Worm (Caenorhabditis elegans) whole organism, young adult: ENCODE data around the gene Y54G2A.49.
A peak's percentile ranks its signal among the peaks of the same experiment; 100 is the strongest.

ENCODE experiments used
- D2030.7 ChIP-seq: fragments of 200-800 bp; sonication (Bioruptor generic); IDR thresholded peaks from 2 replicates; pipeline ENCODE4 v1.3.6; 2022; ENCODE audit warnings: missing genetic modification reagents, missing genetic modification characterization, missing compliant biosample characterization
- F37B4.10 ChIP-seq: fragments of 200-800 bp; sonication (Bioruptor generic); IDR thresholded peaks from 2 replicates; pipeline ENCODE4 v1.3.6; 2022; ENCODE audit warnings: missing genetic modification characterization, missing compliant biosample characterization
- F49E8.2 ChIP-seq: sonication (generic microtip); optimal IDR thresholded peaks from 3 replicates; lab custom pipeline; 2017; ENCODE audit warnings: missing genetic modification characterization, mild to moderate bottlenecking, missing compliant biosample characterization, antibody characterized with exemption, moderate library complexity; ENCODE audit not compliant: insufficient read depth
- K11D2.4 ChIP-seq: fragments of 200-800 bp; sonication (Bioruptor generic); IDR thresholded peaks from 2 replicates; pipeline ENCODE4 v1.3.6; 2022; ENCODE audit warnings: missing genetic modification reagents, missing genetic modification characterization, missing compliant biosample characterization
- Y53G8AR.9 ChIP-seq: fragments of 200-800 bp; sonication (Bioruptor generic); conservative IDR thresholded peaks from 2 replicates; pipeline ENCODE4 v1.3.6; 2022; ENCODE audit warnings: missing genetic modification reagents, missing genetic modification characterization, missing compliant biosample characterization
- Y79H2A.3 ChIP-seq: fragments of 200-800 bp; sonication (Bioruptor generic); conservative IDR thresholded peaks from 2 replicates; pipeline ENCODE4 v1.3.6; 2022; ENCODE audit warnings: missing genetic modification reagents, missing genetic modification characterization, missing compliant biosample characterization
- Y95B8A.8 ChIP-seq: fragments of 200-800 bp; sonication (Bioruptor generic); IDR thresholded peaks from 2 replicates; pipeline ENCODE4 v1.3.6; 2022; ENCODE audit warnings: missing genetic modification reagents, missing genetic modification characterization, missing compliant biosample characterization
- aptf-2 ChIP-seq: fragments of 200-800 bp; sonication (Bioruptor generic); conservative IDR thresholded peaks from 2 replicates; pipeline ENCODE4 v1.3.6; 2022; ENCODE audit warnings: missing genetic modification reagents, missing genetic modification characterization, missing compliant biosample characterization
- ceh-58 ChIP-seq: fragments of 200-800 bp; sonication (Bioruptor generic); IDR thresholded peaks from 2 replicates; pipeline ENCODE4 v1.3.6; 2022; ENCODE audit warnings: missing genetic modification characterization, missing compliant biosample characterization
- ceh-79 ChIP-seq: sonication (generic microtip); optimal IDR thresholded peaks from 2 replicates; lab custom pipeline; 2017; ENCODE audit warnings: mild to moderate bottlenecking, missing genetic modification characterization, missing compliant biosample characterization
- chd-7 ChIP-seq: sonication (generic microtip); optimal IDR thresholded peaks from 2 replicates; lab custom pipeline; 2016; ENCODE audit warnings: mild to moderate bottlenecking, missing genetic modification characterization, moderate library complexity, missing compliant biosample characterization
- egl-18 ChIP-seq: fragments of 200-800 bp; sonication (Bioruptor generic); IDR thresholded peaks from 2 replicates; pipeline ENCODE4 v1.3.6; 2022; ENCODE audit warnings: missing genetic modification reagents, missing genetic modification characterization, missing compliant biosample characterization
- egrh-3 ChIP-seq: fragments of 200-800 bp; sonication (Bioruptor generic); IDR thresholded peaks from 2 replicates; pipeline ENCODE4 v1.3.6; 2022; ENCODE audit warnings: missing genetic modification reagents, missing genetic modification characterization, missing compliant biosample characterization
- ekl-4 ChIP-seq: fragments of 200-800 bp; sonication (Bioruptor generic); IDR thresholded peaks from 2 replicates; pipeline ENCODE4 v1.3.6; 2022; ENCODE audit warnings: missing genetic modification reagents, missing genetic modification characterization, missing compliant biosample characterization
- fkh-3 ChIP-seq: sonication (generic microtip); optimal IDR thresholded peaks from 2 replicates; lab custom pipeline; 2016; ENCODE audit warnings: mild to moderate bottlenecking, missing genetic modification characterization, missing compliant biosample characterization
- hlh-12 ChIP-seq: sonication (generic microtip); optimal IDR thresholded peaks from 2 replicates; lab custom pipeline; 2016; ENCODE audit warnings: missing genetic modification characterization, missing compliant biosample characterization
- hmg-1.2 ChIP-seq: fragments of 200-800 bp; sonication (Bioruptor generic); IDR thresholded peaks from 2 replicates; pipeline ENCODE4 v1.3.6; 2022; ENCODE audit warnings: missing genetic modification reagents, missing genetic modification characterization, missing compliant biosample characterization
- lag-1 ChIP-seq: fragments of 200-800 bp; sonication (Bioruptor generic); IDR thresholded peaks from 2 replicates; pipeline ENCODE4 v1.3.6; 2022; ENCODE audit warnings: missing genetic modification reagents, missing genetic modification characterization, missing compliant biosample characterization
- lin-26 ChIP-seq: fragments of 200-800 bp; sonication (Bioruptor generic); IDR thresholded peaks from 2 replicates; pipeline ENCODE4 v1.3.6; 2022; ENCODE audit warnings: missing genetic modification reagents, missing genetic modification characterization, missing compliant biosample characterization
- lin-54 ChIP-seq: fragments of 200-800 bp; sonication (Bioruptor generic); optimal IDR thresholded peaks from 2 replicates; lab custom pipeline; 2018; ENCODE audit warnings: mild to moderate bottlenecking, missing genetic modification characterization, missing compliant biosample characterization
- lsl-1 ChIP-seq: fragments of 200-800 bp; sonication (Bioruptor generic); optimal IDR thresholded peaks from 2 replicates; lab custom pipeline; 2018; ENCODE audit warnings: mild to moderate bottlenecking, missing genetic modification characterization, moderate library complexity, missing compliant biosample characterization
- madf-3 ChIP-seq: fragments of 200-800 bp; sonication (Bioruptor generic); IDR thresholded peaks from 2 replicates; pipeline ENCODE4 v1.3.6; 2022; ENCODE audit warnings: missing genetic modification reagents, missing genetic modification characterization, missing compliant biosample characterization
- madf-6 ChIP-seq: fragments of 200-800 bp; sonication (Bioruptor generic); IDR thresholded peaks from 2 replicates; pipeline ENCODE4 v1.3.6; 2022; ENCODE audit warnings: missing genetic modification reagents, missing genetic modification characterization, missing compliant biosample characterization
- mcd-1 ChIP-seq: fragments of 200-800 bp; sonication (Bioruptor generic); IDR thresholded peaks from 2 replicates; pipeline ENCODE4 v1.3.6; 2022; ENCODE audit warnings: missing genetic modification reagents, missing genetic modification characterization, missing compliant biosample characterization
- mes-4 ChIP-seq: sonication (generic microtip); optimal IDR thresholded peaks from 2 replicates; lab custom pipeline; 2016; ENCODE audit warnings: missing genotype, missing genetic modification characterization, missing compliant biosample characterization
- nfyb-1 ChIP-seq: fragments of 200-800 bp; sonication (Bioruptor generic); IDR thresholded peaks from 2 replicates; pipeline ENCODE4 v1.3.6; 2022; ENCODE audit warnings: missing genetic modification reagents, missing genetic modification characterization, missing compliant biosample characterization
- rcor-1 ChIP-seq: fragments of 200-800 bp; sonication (Bioruptor generic); IDR thresholded peaks from 2 replicates; pipeline ENCODE4 v1.3.6; 2022; ENCODE audit warnings: missing genetic modification reagents, missing genetic modification characterization, missing compliant biosample characterization
- rpc-1 ChIP-seq, 2 experiments: fragments of 150-350 bp in 1 of 2; sonication (generic microtip) in 1 of 2; optimal IDR thresholded peaks; 2 replicates each; lab custom pipeline; 2014 to 2018; ENCODE audit warnings: missing biosample characterization in 1 of 2, missing genetic modification characterization in 1 of 2, missing genetic modification reagents in 1 of 2, missing genotype in 1 of 2
- snpc-1.1 ChIP-seq: sonication (generic microtip); optimal IDR thresholded peaks from 2 replicates; lab custom pipeline; 2017; ENCODE audit warnings: missing genetic modification characterization, mild to moderate bottlenecking, missing compliant biosample characterization, antibody characterized with exemption, moderate library complexity, missing genotype, missing genetic modification reagents; ENCODE audit not compliant: insufficient read depth
- snpc-1.3 ChIP-seq: sonication (generic microtip); optimal IDR thresholded peaks from 2 replicates; lab custom pipeline; 2017; ENCODE audit warnings: missing genetic modification characterization, mild to moderate bottlenecking, missing compliant biosample characterization, antibody characterized with exemption, moderate library complexity, missing genotype, missing genetic modification reagents; ENCODE audit not compliant: insufficient read depth
- snpc-4 ChIP-seq, 5 experiments: fragments of 150-350 bp in 1 of 5; sonication (generic microtip) in 4 of 5; optimal IDR thresholded peaks; 2 replicates each; lab custom pipeline; 2014 to 2018; ENCODE audit warnings: missing genetic modification characterization in 5 of 5, missing biosample characterization in 3 of 5, antibody characterized with exemption in 2 of 5, mild to moderate bottlenecking in 2 of 5, missing compliant biosample characterization in 2 of 5, missing genotype in 2 of 5, moderate library complexity in 2 of 5, missing genetic modification reagents in 1 of 5
- sptf-2 ChIP-seq: fragments of 200-800 bp; sonication (Bioruptor generic); optimal IDR thresholded peaks from 2 replicates; lab custom pipeline; 2018; ENCODE audit warnings: mild to moderate bottlenecking, missing genetic modification characterization, missing compliant biosample characterization
- tbx-9 ChIP-seq: sonication (generic microtip); optimal IDR thresholded peaks from 2 replicates; lab custom pipeline; 2016; ENCODE audit warnings: borderline replicate concordance, missing genetic modification characterization, inconsistent platforms, missing compliant biosample characterization
- tlf-1 ChIP-seq: fragments of 200-800 bp; sonication (Bioruptor generic); optimal IDR thresholded peaks from 2 replicates; lab custom pipeline; 2018; ENCODE audit warnings: mild to moderate bottlenecking, missing genetic modification characterization, missing compliant biosample characterization
- unc-130 ChIP-seq: sonication (generic microtip); optimal IDR thresholded peaks from 2 replicates; lab custom pipeline; 2016; ENCODE audit warnings: missing genetic modification reagents, missing genetic modification characterization, missing compliant biosample characterization
- unc-62 ChIP-seq: fragments of 150-350 bp; optimal IDR thresholded peaks from 2 replicates; lab custom pipeline; 2014; ENCODE audit warnings: missing biosample characterization, missing genetic modification reagents, missing genetic modification characterization
- zim-3 ChIP-seq: sonication (generic microtip); optimal IDR thresholded peaks from 2 replicates; lab custom pipeline; 2017; ENCODE audit warnings: mild to moderate bottlenecking, missing genetic modification characterization, moderate library complexity, missing compliant biosample characterization
- ztf-18 ChIP-seq: sonication (generic microtip); optimal IDR thresholded peaks from 2 replicates; lab custom pipeline; 2016; ENCODE audit warnings: missing genotype, mild to moderate bottlenecking, missing genetic modification characterization, missing compliant biosample characterization
- ztf-22 ChIP-seq: fragments of 200-800 bp; sonication (Bioruptor generic); optimal IDR thresholded peaks from 2 replicates; lab custom pipeline; 2018; ENCODE audit warnings: mild to moderate bottlenecking, missing genetic modification characterization, moderate library complexity, missing compliant biosample characterization
- ztf-25 ChIP-seq: fragments of 200-800 bp; sonication (Bioruptor generic); IDR thresholded peaks from 2 replicates; pipeline ENCODE4 v1.3.6; 2022; ENCODE audit warnings: missing genetic modification reagents, missing genetic modification characterization, missing compliant biosample characterization

Y54G2A.49 gene

ce11 chrIV:2853164-2853563 is at the start of gene Y54G2A.49:
TSS of gene Y54G2A.49 (minus strand) at chrIV:2853264.
- TF ChIP-seq lsl-1 (no peak), chd-7 (no peak), mcd-1 (GFP tag; lab: Robert Waterston, UW) (no peak)

DNA sequence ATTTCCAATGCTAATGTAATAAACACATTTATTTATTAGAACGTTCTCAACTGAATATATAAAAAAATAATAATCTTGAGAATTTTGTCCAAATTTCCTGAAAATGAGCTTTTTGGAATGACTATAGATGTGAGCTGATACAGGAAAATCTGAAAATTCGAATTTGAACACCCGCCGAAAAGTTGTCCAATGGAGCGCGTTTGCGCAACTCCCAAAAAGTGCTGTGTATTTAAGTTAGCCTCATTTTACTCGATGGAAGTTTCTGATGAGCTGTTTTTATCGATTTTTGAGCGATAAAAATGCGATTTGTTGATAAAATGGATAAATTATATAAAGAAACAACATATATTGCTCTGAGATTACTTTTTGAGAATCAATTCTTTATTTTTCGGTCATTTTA is 48.9 kb upstream of the Y54G2A.49 start:
- TF ChIP-seq mcd-1 (GFP tag; lab: Robert Waterston, UW): peak; percentile 89
- peak; percentile 46 for TF ChIP-seq lin-54

DNA sequence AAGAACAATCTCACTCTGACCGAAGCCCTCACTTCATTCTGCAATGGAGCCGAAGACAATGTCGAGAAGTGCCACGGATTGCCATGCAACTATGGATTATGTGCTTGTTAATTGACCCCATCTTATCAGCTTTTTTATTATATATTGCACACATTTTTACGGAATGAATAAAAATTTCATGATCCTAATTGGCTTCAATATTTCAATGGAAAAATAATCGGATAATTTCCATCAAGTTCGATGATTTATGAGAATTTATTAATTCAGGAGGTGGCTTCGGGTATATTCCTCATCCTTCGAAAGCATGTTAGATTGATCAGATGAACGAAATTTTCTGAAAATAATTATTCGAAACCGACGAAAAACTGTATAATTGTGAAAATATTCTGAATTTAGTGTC is 48.4 kb upstream of the Y54G2A.49 start:
- peak; percentile 66; the same call in 1 of the 2 replicates for TF ChIP-seq Y79H2A.3 (GFP tag; lab: Robert Waterston, UW)
- 0 out of 2 replicates have a peak, but pooled peaks have one; percentile 14 for TF ChIP-seq Y95B8A.8 (GFP tag; lab: Robert Waterston, UW)
- peak; percentile 52; the same call in 1 of the 2 replicates for TF ChIP-seq D2030.7 (GFP tag; lab: Robert Waterston, UW)
- TF ChIP-seq, all 124 proteins: peak for 3; not testable (repeated sequence) for 121

DNA sequence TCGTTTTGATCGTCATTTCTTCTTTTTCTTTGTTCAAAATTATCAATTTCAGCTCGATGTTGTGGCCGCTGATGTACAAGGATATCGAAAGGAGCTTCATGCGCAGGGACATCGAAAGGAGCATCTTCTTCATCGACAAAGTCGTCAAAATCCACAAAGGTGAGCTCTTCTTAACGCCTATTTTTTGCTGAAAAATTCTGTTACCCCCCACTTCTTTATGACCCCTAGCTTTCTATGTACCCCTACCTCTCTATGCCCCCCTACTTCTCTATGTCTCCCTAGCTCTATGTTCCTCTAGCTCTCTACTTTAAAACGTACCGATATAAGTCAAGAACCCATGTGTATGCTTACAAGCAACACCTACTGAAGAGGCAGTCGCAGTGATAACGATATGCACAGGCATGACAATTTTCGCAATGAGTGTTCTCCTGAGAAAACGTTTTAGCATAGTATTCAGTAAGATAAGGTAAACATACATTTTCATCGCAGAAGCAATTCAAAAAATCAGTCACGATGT is 44.6 kb upstream of the Y54G2A.49 start, which contains the start of gene Y54G2A.36:
TSS of gene Y54G2A.36 (plus strand) at position 51 of the 517 bp plus-strand sequence.
- TF ChIP-seq lag-1 (GFP tag; lab: Robert Waterston, UW) (no peak), lin-26 (GFP tag; lab: Robert Waterston, UW) (0 out of 2 replicates have a peak, but pooled peaks have one; percentile 13), madf-6 (peak; percentile 36; the same call in 1 of the 2 replicates), snpc-4 (GFP tag; optimal IDR thresholded peaks at IDR 0.05; lab: Kevin White, UChicago) (no peak), snpc-4 (tag; optimal IDR thresholded peaks at IDR 0.05; lab: Kevin White, UChicago) (no peak), ztf-25 (0 out of 2 replicates have a peak, but pooled peaks have one; percentile 35), mes-4 (tag; lab: Kevin White, UChicago) (no peak), ceh-79 (no peak), ztf-22 (no peak), rcor-1 (GFP tag; lab: Robert Waterston, UW) (peak; percentile 19; the same call in 1 of the 2 replicates), F49E8.2 (tag; lab: Kevin White, UChicago) (peak; percentile 35), tbx-9 (tag; lab: Kevin White, UChicago) (no peak), madf-3 (GFP tag; lab: Robert Waterston, UW) (0 out of 2 replicates have a peak, but pooled peaks have one; percentile 55), tlf-1 (GFP tag; lab: Kevin White, UChicago) (no peak), sptf-2 (GFP tag; lab: Kevin White, UChicago) (no peak), rpc-1 (optimal IDR thresholded peaks at IDR 0.05; lab: Kevin White, UChicago) (no peak), rpc-1 (tag; optimal IDR thresholded peaks at IDR 0.05; lab: Kevin White, UChicago) (no peak), D2030.7 (GFP tag; lab: Robert Waterston, UW) (0 out of 2 replicates have a peak, but pooled peaks have one; percentile 18), egl-18 (GFP tag; lab: Robert Waterston, UW) (no peak), snpc-1.1 (tag; lab: Kevin White, UChicago) (no peak), aptf-2 (GFP tag; lab: Robert Waterston, UW) (no peak), Y53G8AR.9 (GFP tag; lab: Robert Waterston, UW) (peak; percentile 18; the same call in 1 of the 2 replicates), hlh-12 (no peak), ceh-58 (GFP tag; lab: Robert Waterston, UW) (no peak), unc-130 (GFP tag; lab: Kevin White, UChicago) (no peak), fkh-3 (tag; lab: Kevin White, UChicago) (no peak), ekl-4 (peak; percentile 41; the same call in 1 of the 2 replicates), egrh-3 (no peak), F37B4.10 (no peak), K11D2.4 (GFP tag; lab: Robert Waterston, UW) (no peak), nfyb-1 (GFP tag; lab: Robert Waterston, UW) (no peak), hmg-1.2 (no peak), zim-3 (tag; lab: Kevin White, UChicago) (no peak), Y79H2A.3 (GFP tag; lab: Robert Waterston, UW) (peak; percentile 95), unc-62 (GFP tag; lab: Kevin White, UChicago) (no peak), snpc-1.3 (tag; lab: Kevin White, UChicago) (no peak), ztf-18 (tag; lab: Kevin White, UChicago) (no peak)
